Worm (Caenorhabditis elegans) whole organism, dauer: ENCODE data around the gene D1086.17.
"Not testable (repeated sequence)": the region's sequence is repeated elsewhere in the genome, so short reads cannot be mapped to it uniquely, and the experiment has no call there.

Experiments used
- unc-62 ChIP-seq: sonication (generic microtip); optimal IDR thresholded peaks from 2 replicates; lab custom pipeline; 2017; ENCODE audit warnings: missing biosample characterization, missing genetic modification reagents, missing genetic modification characterization

Gene D1086.17

DNA sequence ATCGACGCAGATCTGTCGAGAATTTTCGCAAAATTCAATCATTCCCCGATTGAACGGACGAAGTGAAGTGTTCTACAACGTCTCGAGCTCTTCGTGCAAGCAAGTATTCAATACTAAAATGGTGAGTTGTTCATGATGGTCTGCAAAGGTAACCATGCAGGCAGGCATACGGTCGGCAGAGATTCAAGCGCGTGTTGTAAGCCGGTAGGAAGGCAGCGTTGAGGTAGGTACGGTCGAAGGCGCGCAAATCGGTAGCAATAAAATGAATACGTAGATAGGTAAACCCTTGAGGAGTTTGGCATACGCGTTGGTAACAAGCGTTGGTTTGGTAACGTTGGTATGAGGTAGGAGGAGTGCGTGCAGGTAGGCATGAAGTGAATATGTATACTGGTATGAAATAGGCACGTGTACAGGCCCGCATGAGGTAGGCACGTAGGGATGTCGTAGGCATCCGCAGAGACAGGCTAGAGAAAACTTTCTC, at the start of gene D1086.17:
Gene D1086.17 (plus strand): TSS at position 51 of the 481 bp plus-strand sequence.
- TF ChIP-seq unc-62 (GFP tag; lab: Kevin White, UChicago): no peak

DNA sequence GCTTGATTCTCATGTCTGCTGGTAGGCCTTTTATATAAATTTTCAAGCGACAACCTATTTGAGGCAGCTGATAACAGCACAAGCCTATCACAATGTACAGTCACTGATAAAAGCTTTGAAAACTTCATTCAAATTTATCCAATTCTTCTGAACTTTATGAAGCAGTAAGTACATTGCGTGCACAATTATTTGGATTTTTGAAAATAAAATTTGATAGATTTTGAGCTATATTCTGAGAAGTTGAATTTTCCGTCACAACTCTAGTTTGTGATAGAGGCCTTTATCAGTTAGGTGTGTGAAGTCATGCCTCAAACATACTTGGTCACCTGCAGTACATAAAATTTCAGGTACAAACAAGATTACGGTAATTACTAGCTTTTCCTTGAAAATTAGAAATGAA, 49.0 kb upstream of the D1086.17 start, which contains the start of the genes mtl-2 and T08G5.1:
Gene mtl-2 (minus strand): TSS at position 34 of the 400 bp plus-strand sequence.
Gene T08G5.1 (plus strand): TSS at position 127 of the 400 bp plus-strand sequence.
- no peak for TF ChIP-seq unc-62 (GFP tag; lab: Kevin White, UChicago)

- no peak for TF ChIP-seq unc-62 (GFP tag; lab: Kevin White, UChicago)
Measured at ce11 chrV:14023074-14023473, 44.6 kb upstream of the D1086.17 start, which contains the start of gene T08G5.15. Gene T08G5.15 (minus strand): TSS chrV:14023174.

ce11 chrV:14026194-14026593, 41.5 kb upstream of the D1086.17 start, which contains the start of gene T08G5.2:
Gene T08G5.2 (minus strand): TSS chrV:14026294.
- TF ChIP-seq unc-62 (GFP tag; lab: Kevin White, UChicago): no peak

DNA sequence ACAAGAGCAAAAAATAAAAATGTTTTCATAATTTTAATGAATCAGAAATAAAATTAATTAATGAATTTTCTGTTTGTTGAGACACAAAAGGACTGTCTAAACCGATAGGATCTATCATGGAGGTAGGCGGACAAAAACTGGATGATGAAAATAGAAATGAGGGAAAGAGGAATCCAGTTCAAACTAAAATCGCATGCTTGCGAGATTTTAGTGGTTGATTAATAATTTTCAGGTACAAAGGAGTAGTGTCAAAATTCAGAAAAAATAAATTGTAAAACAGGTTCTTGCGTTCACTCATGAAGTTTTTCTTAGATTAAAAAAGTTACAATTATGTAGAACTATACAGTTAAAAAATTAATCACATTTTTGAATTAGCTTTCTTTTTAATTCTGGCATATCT, 40.3 kb upstream of the D1086.17 start, which contains the start of gene T08G5.3:
Gene T08G5.3 (minus strand): TSS at position 101 of the 400 bp plus-strand sequence.
- TF ChIP-seq unc-62 (GFP tag; lab: Kevin White, UChicago): no peak

DNA sequence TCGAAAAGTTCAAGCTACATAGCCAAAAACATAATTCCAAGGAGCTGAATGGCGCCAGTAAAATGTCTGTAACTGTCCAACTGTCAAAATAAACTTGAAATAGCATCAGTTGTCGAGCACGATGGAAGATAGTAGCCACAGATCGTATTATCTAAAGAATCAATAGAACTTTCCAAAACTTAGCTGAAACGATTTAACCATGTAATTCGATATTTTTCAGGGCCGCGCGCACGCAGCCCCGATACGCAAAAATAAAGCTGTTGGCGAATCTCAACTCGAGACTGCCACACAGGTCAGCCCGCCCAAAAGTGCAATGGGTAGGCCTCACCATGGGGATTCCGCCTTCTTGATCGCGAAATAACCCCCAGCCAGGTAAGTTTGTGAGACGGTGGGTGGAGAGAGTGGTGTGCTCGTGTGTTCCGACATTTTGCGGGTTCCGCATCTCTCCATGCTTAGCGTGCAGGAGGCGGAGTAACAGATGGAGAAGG, 39.4 kb upstream of the D1086.17 start:
- no peak for TF ChIP-seq unc-62 (GFP tag; lab: Kevin White, UChicago)

DNA sequence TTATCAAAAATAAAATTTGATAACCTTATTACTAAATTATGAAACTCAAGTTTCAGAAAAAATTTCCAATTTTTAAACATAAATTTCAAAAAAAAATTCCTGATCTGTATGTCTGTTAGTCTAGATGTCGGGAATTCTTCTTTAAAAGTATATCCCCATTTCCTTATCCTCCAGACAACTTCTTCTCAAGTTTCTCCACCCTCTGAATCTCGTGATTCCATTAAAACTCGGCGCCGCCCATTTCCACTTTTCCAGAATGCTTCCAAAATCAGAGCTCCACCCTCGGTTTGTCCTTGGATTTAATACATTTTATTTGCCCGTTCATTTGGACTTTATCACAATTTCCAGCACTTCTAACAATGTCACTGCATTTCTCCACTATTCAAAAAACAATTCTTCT, 34.0 kb upstream of the D1086.17 start, which contains the start of gene ins-10:
Gene ins-10 (plus strand): TSS at position 301 of the 400 bp plus-strand sequence.
- TF ChIP-seq unc-62 (GFP tag; lab: Kevin White, UChicago): no peak

DNA sequence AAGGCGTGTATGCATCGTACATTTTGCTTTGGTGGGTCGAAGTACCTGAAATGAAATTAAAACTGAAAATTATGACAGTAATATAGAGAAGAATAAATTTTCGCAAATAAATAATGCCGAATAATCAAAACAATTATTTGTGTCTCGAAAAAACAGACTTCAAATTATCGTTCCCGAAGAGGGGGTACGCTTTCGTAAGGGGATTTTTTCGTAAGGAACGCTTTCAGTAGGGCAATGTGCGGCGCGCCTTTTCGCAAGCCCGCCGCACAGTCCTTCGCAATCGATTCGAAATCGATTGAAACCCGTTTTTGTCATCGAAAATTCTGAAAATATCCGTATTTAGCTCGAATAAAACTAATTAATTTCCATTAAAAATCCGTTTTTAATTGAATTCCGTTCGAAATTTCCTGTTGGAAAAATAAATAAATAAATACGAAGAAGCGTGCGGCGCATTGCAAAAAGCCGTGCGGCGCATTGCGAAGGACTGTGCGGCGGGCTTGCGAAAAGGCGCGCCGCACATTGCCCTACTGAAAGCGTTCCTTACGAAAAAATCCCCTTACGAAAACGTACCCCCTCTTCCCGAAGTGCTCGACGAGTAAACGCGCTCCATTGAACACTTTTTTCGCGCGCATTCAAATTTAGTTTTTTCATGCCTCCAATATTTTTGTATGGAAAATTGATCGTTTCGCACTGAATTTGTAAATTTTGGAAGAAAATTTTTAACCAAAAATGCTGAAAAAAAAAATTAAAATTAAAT, 29.2 kb upstream of the D1086.17 start, which contains the start of gene vps-39:
Gene vps-39 (minus strand): TSS at position 51 of the 757 bp plus-strand sequence.
- not testable (repeated sequence) for TF ChIP-seq unc-62 (GFP tag; lab: Kevin White, UChicago)

DNA sequence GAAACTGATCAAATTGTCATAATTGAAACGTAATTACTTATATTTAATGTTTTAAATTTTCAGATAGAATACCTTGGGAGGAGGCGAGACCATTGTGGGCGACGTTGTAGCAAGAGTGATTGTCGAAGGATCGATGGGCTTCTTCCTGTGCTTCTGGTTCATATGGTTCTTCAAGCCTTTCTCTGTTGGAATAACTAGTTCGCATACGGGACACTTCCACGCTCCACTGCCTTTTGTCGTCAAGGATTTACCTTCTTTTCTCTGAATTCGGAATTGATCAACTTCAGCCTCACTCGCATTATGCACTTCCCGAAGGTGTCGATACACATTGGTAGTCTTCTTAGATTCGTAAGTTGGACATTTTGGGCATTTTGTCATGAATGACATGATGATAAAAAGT, 18.4 kb upstream of the D1086.17 start, which contains the start of gene F58D12.1:
Gene F58D12.1 (plus strand): TSS at position 301 of the 400 bp plus-strand sequence.
- not testable (repeated sequence) for TF ChIP-seq unc-62 (GFP tag; lab: Kevin White, UChicago)

DNA sequence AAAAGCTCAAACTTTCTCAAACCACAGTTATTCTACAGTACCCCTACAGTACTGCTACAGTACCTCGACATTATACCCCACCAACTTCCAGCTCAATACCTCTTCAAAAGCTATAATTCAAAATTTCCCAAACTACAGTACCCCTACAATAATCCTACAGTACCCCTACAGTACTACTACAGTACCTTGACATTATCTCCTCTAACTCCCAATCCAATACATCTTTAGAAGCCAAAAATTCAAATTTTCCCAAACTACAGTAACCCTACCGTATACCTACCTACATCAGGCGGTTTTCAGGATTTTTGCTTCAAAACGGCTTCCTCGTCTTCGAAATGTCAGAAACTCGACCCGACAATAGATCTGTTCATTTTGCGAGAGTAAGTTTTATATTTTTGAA, 10.1 kb upstream of the D1086.17 start, which contains the start of gene F58D12.3:
Gene F58D12.3 (plus strand): TSS at position 301 of the 400 bp plus-strand sequence.
- no peak for TF ChIP-seq unc-62 (GFP tag; lab: Kevin White, UChicago)

DNA sequence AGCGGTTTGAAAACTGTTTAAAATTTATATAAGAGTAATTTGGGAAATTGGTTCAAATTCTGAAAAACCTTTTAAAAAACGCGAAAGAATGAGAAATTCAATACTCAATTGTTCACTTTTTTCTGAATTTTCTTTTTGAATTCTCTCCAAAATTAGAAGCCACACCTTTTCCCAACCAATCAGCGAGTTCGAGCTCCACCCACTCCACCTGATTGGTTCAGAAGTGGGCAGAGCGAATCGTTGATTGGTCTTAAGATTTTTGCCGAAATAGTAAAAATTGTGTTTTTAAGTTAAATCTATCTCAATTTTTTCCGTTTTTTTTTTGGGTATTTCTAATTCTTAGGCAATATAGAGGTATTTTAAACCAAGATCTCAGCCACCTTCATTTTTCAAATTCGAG, 3.7 kb upstream of the D1086.17 start:
- no peak for TF ChIP-seq unc-62 (GFP tag; lab: Kevin White, UChicago)

ce11 chrV:14064422-14064821, 3.2 kb upstream of the D1086.17 start, which contains the start of gene D1086.21:
Gene D1086.21 (plus strand): TSS chrV:14064722.
- no peak for TF ChIP-seq unc-62 (GFP tag; lab: Kevin White, UChicago)

- no peak for TF ChIP-seq unc-62 (GFP tag; lab: Kevin White, UChicago)
Measured at ce11 chrV:14069899-14070298, 2.2 kb downstream of the D1086.17 start.

DNA sequence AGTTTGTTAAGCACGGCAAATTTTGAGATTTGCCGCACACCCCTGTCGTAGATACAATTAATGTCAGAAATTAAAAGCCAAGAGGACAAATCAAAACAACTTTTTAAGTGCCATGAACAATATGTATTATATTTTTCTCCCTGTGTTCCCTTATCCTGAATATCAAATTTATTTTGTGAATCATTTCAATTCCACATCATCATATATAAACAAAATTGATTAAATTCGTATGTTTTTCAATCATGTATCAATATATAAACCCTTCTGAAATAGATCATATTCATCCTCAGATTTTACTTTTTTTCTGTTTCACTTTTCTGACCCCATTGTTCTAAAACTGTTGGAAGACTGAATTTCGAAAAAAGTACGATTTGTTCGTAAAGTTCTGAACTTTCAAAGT, 6.5 kb downstream of the D1086.17 start, which contains the start of gene D1086.11:
Gene D1086.11 (plus strand): TSS at position 301 of the 400 bp plus-strand sequence.
- no peak for TF ChIP-seq unc-62 (GFP tag; lab: Kevin White, UChicago)

- TF ChIP-seq unc-62 (GFP tag; lab: Kevin White, UChicago): no peak
Measured at ce11 chrV:14079501-14079900, 11.8 kb downstream of the D1086.17 start, which contains the start of gene D1086.6. Gene D1086.6 (plus strand): TSS chrV:14079801.

DNA sequence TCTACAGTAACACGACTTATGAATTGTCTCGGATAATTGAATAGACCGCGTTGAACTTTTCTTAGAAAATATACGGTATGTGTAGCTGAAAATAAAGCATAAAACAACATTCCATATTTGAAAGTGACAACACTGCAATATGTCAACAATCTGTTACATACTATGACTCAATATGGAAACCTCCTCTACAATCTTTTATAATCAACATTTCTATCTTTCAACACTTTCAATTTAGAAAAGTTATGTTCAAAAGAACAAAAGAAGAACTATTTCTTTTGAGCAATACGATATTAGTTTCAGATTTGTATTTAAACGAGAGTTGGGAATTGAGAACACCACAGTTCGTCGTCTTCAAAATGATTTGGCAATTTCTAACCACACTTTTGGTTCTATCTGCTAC, 14.8 kb downstream of the D1086.17 start, which contains the start of gene D1086.10:
Gene D1086.10 (plus strand): TSS at position 301 of the 400 bp plus-strand sequence.
- no peak for TF ChIP-seq unc-62 (GFP tag; lab: Kevin White, UChicago)
